Worm (Caenorhabditis elegans) whole organism, dauer: Measurements from ENCODE around the gene pqn-73.

Experiments used
- unc-62 ChIP-seq: sonication (generic microtip); optimal IDR thresholded peaks from 2 replicates; lab custom pipeline; 2017; ENCODE audit warnings: missing biosample characterization, missing genetic modification reagents, missing genetic modification characterization

The pqn-73 gene

ce11 chrII:8573044-8573443 is 32.5 kb downstream of the pqn-73 start, which contains the start of gene F54C9.7:
Gene F54C9.7, plus strand, starts transcription at chrII:8573344.
- no peak for TF ChIP-seq unc-62 (GFP tag; lab: Kevin White, UChicago)

- no peak for TF ChIP-seq unc-62 (GFP tag; lab: Kevin White, UChicago)
Observed at ce11 chrII:8575184-8575583, 34.7 kb downstream of the pqn-73 start, which contains the start of gene puf-5. Gene puf-5, plus strand, starts transcription at chrII:8575541.

DNA sequence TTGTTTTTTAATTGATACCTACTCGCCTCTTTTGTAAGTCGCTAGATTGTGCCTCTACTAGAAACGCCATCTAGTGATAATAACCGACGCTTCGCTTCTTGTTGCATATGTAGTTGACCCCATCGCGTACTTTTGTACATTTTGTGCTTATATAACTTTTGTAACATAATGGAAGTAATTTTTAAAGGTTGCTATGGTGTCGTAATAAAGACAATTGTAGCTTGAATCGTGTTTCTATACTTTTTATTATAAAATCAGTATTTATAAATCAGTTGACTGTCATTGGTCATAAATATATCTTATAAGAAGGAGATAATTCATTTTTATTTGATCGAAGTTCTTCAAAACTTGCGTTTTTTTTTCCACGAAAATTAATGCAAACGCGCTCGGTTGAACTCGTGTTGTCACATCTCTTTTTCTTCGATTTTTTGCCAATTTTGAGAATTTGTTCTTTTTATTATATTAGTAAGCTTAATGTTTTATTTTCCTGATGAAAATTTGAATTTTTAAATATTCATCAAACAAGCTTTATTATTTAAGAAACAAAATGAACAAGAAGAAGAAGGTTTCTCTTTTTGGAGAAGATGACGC is 37.1 kb downstream of the pqn-73 start, which contains the start of gene F54C9.9:
Gene F54C9.9 (plus strand): TSS at position 541 of the 591 bp plus-strand sequence.
- no peak for TF ChIP-seq unc-62 (GFP tag; lab: Kevin White, UChicago)

ce11 chrII:8581700-8582099 is 41.2 kb downstream of the pqn-73 start, which contains the start of gene arl-1:
Gene arl-1, plus strand, starts transcription at chrII:8582000.
- no peak for TF ChIP-seq unc-62 (GFP tag; lab: Kevin White, UChicago)

DNA sequence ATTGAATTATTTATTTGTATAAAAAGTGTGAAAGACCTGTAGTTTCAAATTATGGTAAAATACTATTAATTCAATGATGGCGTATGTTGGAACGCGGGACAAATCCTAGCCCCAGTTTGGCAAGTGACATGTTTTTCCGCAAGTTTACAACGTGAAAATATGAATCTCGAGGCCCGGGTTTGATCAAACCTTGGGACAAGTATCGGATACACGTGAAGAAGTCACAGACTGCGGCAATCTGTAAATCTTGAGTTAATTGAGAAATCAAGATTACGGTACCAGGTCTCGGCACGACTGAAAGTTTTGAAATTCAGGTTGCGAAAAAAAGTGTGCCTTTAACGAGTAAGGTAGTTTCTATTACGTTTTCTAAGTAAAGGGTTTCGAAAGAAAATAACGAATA is 42.5 kb downstream of the pqn-73 start:
- TF ChIP-seq unc-62 (GFP tag; lab: Kevin White, UChicago), result no peak

ce11 chrII:8585036-8585627 is 44.6 kb downstream of the pqn-73 start, which contains the start of gene F54C9.11:
Gene F54C9.11, minus strand, starts transcription at chrII:8585086.
- TF ChIP-seq unc-62 (GFP tag; lab: Kevin White, UChicago), result no peak

- no peak for TF ChIP-seq unc-62 (GFP tag; lab: Kevin White, UChicago)
Observed at ce11 chrII:8585921-8586320, 45.4 kb downstream of the pqn-73 start.

- no peak for TF ChIP-seq unc-62 (GFP tag; lab: Kevin White, UChicago)
Observed at ce11 chrII:8587660-8588230, 47.2 kb downstream of the pqn-73 start.

- TF ChIP-seq unc-62 (GFP tag; lab: Kevin White, UChicago), result no peak
Observed at ce11 chrII:8588442-8588841, 47.9 kb downstream of the pqn-73 start.

ce11 chrII:8589227-8589626 is 48.7 kb downstream of the pqn-73 start:
- TF ChIP-seq unc-62 (GFP tag; lab: Kevin White, UChicago), result no peak

DNA sequence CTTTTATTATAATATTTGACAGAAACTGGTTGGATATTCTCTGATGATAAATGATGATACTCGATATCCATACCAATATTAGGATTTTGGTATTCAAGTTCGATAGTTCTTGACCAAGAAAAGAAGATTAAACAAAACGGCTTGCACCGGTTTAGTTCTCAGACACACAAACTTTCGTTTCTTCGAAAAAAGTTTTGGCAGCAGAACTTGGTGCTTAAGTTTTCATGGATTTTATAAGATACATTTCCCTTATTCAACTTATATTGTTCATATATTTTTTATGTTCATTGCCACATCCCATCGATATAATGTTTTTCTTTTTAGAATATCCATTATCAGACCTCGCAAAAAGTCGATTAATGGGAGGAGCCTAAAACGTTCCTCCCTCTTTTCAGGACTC is 50.2 kb downstream of the pqn-73 start, which contains the start of gene aptf-4:
Gene aptf-4 (plus strand): TSS at position 301 of the 400 bp plus-strand sequence.
- TF ChIP-seq unc-62 (GFP tag; lab: Kevin White, UChicago), result no peak

DNA sequence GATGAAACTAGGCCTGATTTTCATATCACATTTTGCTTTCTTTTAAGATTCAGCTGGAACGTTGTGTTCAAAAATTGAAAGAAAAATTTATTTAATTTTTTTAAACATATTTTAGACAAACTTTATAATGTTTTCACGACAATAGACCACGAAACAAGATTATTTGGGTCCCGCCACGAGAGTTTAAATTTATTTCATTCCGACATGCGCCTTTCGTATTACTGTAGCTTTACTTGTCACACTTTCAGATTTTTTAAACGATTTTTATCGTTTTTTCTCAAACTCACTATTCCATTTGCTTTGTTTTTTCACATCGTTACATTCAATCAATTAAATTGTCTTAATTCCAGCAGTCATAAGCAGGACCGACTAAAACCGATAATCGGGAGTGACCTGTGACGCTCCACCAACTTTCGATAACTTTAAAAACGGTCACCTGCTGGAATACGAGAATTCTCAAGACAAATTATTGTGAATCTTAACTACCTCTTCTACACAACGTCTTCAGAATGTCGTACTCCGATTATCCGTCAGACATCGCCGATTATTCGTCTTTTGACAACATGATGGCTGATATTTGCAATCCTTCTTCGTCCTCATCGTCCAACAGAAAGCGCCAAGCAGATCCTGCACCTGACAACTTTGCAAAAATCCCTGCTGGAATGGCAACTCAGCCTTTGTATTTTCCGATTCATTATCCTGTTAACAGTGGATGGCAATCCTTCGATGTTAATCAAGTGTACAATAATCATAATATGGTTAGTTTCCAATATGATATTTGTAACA is 53.5 kb downstream of the pqn-73 start, which contains the start of gene aptf-3:
Gene aptf-3 (plus strand): TSS at position 351 of the 786 bp plus-strand sequence.
- TF ChIP-seq unc-62 (GFP tag; lab: Kevin White, UChicago), result no peak
